Worm (Caenorhabditis elegans) whole organism, early embryonic: ENCODE results near the gene clec-55.

Source experiments
- F13C5.2 ChIP-seq: sonication (generic microtip); optimal IDR thresholded peaks from 2 replicates; lab custom pipeline; 2017; ENCODE audit warnings: mild to moderate bottlenecking, missing genetic modification characterization, inconsistent platforms, missing compliant biosample characterization
- aly-1 ChIP-seq: sonication (generic microtip); optimal IDR thresholded peaks from 2 replicates; lab custom pipeline; 2016; ENCODE audit warnings: missing genetic modification characterization, missing compliant biosample characterization
- ama-1 ChIP-seq: fragments of 150-350 bp; optimal IDR thresholded peaks from 2 replicates; lab custom pipeline; 2014
- ceh-13 ChIP-seq: fragments of 200-800 bp; sonication (Bioruptor generic); optimal IDR thresholded peaks from 2 replicates; lab custom pipeline; 2018; ENCODE audit warnings: mild to moderate bottlenecking, missing genetic modification characterization, missing compliant biosample characterization
- ets-7 ChIP-seq: sonication (generic microtip); optimal IDR thresholded peaks from 2 replicates; lab custom pipeline; 2016; ENCODE audit warnings: missing genotype, missing genetic modification characterization, missing compliant biosample characterization
- flt-1 ChIP-seq: fragments of 200-800 bp; sonication (Bioruptor generic); IDR thresholded peaks from 2 replicates; pipeline ENCODE4 v1.3.6; 2022; ENCODE audit warnings: missing genetic modification characterization, missing compliant biosample characterization
- scrt-1 ChIP-seq: fragments of 200-800 bp; sonication (Bioruptor generic); IDR thresholded peaks from 2 replicates; pipeline ENCODE4 v1.3.6; 2022; ENCODE audit warnings: missing genetic modification characterization, missing compliant biosample characterization
- sea-1 ChIP-seq: fragments of 200-800 bp; sonication (Bioruptor generic); conservative IDR thresholded peaks from 2 replicates; pipeline ENCODE4 v1.3.6; 2022; ENCODE audit warnings: missing genetic modification characterization, missing compliant biosample characterization
- tbx-11 ChIP-seq: fragments of 200-800 bp; sonication (Bioruptor generic); IDR thresholded peaks from 2 replicates; pipeline ENCODE4 v1.3.6; 2022; ENCODE audit warnings: missing genetic modification characterization, missing compliant biosample characterization

DNA sequence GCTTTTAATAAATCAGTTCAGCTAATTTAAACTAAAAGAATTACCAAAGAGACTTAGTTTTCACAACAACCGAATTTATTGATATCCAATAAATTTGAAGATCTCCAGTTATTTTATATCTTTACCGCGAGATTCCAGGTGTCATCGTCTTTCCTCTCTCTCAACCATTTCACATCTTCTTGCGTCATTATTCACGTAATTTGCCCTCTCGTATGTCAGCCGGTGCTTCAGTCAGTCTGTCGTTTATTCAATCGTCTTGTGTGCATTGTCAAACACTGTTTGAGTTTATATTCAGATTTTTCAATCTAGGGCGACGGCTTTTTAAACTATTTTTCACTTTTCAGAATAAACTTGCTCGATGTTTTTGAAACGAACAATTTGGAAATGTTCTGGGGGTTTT lies 41.7 kb upstream of the clec-55 start:
- no peak for TF ChIP-seq ets-7 (tag; lab: Kevin White, UChicago)
- TF ChIP-seq aly-1 (tag; lab: Kevin White, UChicago): no peak
- no peak for TF ChIP-seq sea-1 (GFP tag; lab: Robert Waterston, UW)
- no peak for TF ChIP-seq flt-1 (GFP tag; lab: Robert Waterston, UW)
- no peak for TF ChIP-seq tbx-11
- TF ChIP-seq ama-1: no peak
- TF ChIP-seq F13C5.2 (tag; lab: Kevin White, UChicago): no peak
- no peak for TF ChIP-seq ceh-13 (GFP tag; lab: Kevin White, UChicago)
- TF ChIP-seq scrt-1: no peak
